Fruit fly (Drosophila melanogaster) whole organism, embryonic: ENCODE measurements around the gene cac.

Source experiments
- ATbp ChIP-seq: fragments of 200-800 bp; sonication (Bioruptor generic); optimal IDR thresholded peaks from 2 replicates; lab custom pipeline; 2017; ENCODE audit warnings: missing biosample characterization, mild to moderate bottlenecking, missing genetic modification characterization, missing genetic modification reagents
- Abd-B ChIP-seq: fragments of 200-800 bp; sonication (Bioruptor generic); optimal IDR thresholded peaks from 2 replicates; lab custom pipeline; 2018; ENCODE audit warnings: missing biosample characterization, mild to moderate bottlenecking, missing genetic modification characterization, moderate library complexity
- Bteb2 ChIP-seq: fragments of 200-800 bp; sonication (Bioruptor generic); optimal IDR thresholded peaks from 2 replicates; lab custom pipeline; 2016; ENCODE audit warnings: missing biosample characterization, missing genetic modification characterization
- CG10209 ChIP-seq: fragments of 200-800 bp; sonication (Bioruptor generic); optimal IDR thresholded peaks from 3 replicates; lab custom pipeline; 2017; ENCODE audit warnings: missing biosample characterization, mild to moderate bottlenecking, missing genetic modification characterization, missing genetic modification reagents
- CG10267 ChIP-seq: fragments of 200-800 bp; sonication (Bioruptor generic); optimal IDR thresholded peaks from 2 replicates; lab custom pipeline; 2018; ENCODE audit warnings: missing biosample characterization, mild to moderate bottlenecking, missing genetic modification characterization, moderate library complexity
- CG10366 ChIP-seq: fragments of 200-800 bp; sonication (Bioruptor generic); IDR thresholded peaks from 2 replicates; pipeline ENCODE4 v1.3.6; 2022; ENCODE audit warnings: missing biosample characterization, missing genetic modification characterization
- CG11085 ChIP-seq: fragments of 200-800 bp; sonication (Bioruptor generic); IDR thresholded peaks from 2 replicates; pipeline ENCODE4 v1.3.6; 2022; ENCODE audit warnings: missing biosample characterization, missing genetic modification characterization
- CG11504 ChIP-seq: fragments of 200-800 bp; sonication (Bioruptor generic); optimal IDR thresholded peaks from 3 replicates; lab custom pipeline; 2019; ENCODE audit warnings: missing biosample characterization, mild to moderate bottlenecking, missing genetic modification characterization, moderate library complexity
- CG12942 ChIP-seq: fragments of 200-800 bp; sonication (Bioruptor generic); optimal IDR thresholded peaks from 3 replicates; lab custom pipeline; 2016; ENCODE audit warnings: missing biosample characterization, missing genetic modification characterization
- CG13775 ChIP-seq: fragments of 200-800 bp; sonication (Bioruptor generic); optimal IDR thresholded peaks from 3 replicates; lab custom pipeline; 2017; ENCODE audit warnings: missing biosample characterization, mild to moderate bottlenecking, missing genetic modification characterization
- CG1647 ChIP-seq: fragments of 200-800 bp; sonication (Bioruptor generic); optimal IDR thresholded peaks from 3 replicates; lab custom pipeline; 2016; ENCODE audit warnings: missing biosample characterization, missing genetic modification characterization
- CG17612 ChIP-seq: fragments of 200-800 bp; sonication (Bioruptor generic); IDR thresholded peaks from 2 replicates; pipeline ENCODE4 v1.3.6; 2022; ENCODE audit warnings: missing biosample characterization, missing genetic modification characterization
- CG18764 ChIP-seq: fragments of 200-800 bp; sonication (Bioruptor generic); optimal IDR thresholded peaks from 3 replicates; lab custom pipeline; 2016; ENCODE audit warnings: missing biosample characterization, missing genetic modification characterization
- CG2678 ChIP-seq: fragments of 200-800 bp; sonication (Bioruptor generic); optimal IDR thresholded peaks from 3 replicates; lab custom pipeline; 2019; ENCODE audit warnings: missing biosample characterization, mild to moderate bottlenecking, missing genetic modification characterization, moderate library complexity
- CG31388 ChIP-seq: fragments of 200-800 bp; sonication (Bioruptor generic); optimal IDR thresholded peaks from 2 replicates; lab custom pipeline; 2016; ENCODE audit warnings: missing biosample characterization, missing genetic modification characterization
- CG3163 ChIP-seq: fragments of 200-800 bp; sonication (Bioruptor generic); optimal IDR thresholded peaks from 3 replicates; lab custom pipeline; 2016; ENCODE audit warnings: missing biosample characterization, missing genetic modification characterization
- CG32767 ChIP-seq: fragments of 200-800 bp; sonication (Bioruptor generic); IDR thresholded peaks from 2 replicates; pipeline ENCODE4 v1.3.6; 2022; ENCODE audit warnings: missing biosample characterization, missing genetic modification characterization
- CG33213 ChIP-seq: fragments of 200-800 bp; sonication (Bioruptor generic); optimal IDR thresholded peaks from 3 replicates; lab custom pipeline; 2016; ENCODE audit warnings: missing biosample characterization, missing genetic modification characterization
- CG34224 ChIP-seq: fragments of 200-800 bp; sonication (Bioruptor generic); IDR thresholded peaks from 3 replicates; pipeline ENCODE4 v1.3.6; 2022; ENCODE audit warnings: missing biosample characterization, missing genetic modification characterization; ENCODE audit not compliant: partially characterized antibody
- CG4328 ChIP-seq: fragments of 200-800 bp; sonication (Bioruptor generic); optimal IDR thresholded peaks from 3 replicates; lab custom pipeline; 2017; ENCODE audit warnings: missing biosample characterization, missing genetic modification reagents, missing genetic modification characterization
- CG4424 ChIP-seq: fragments of 200-800 bp; sonication (Bioruptor generic); optimal IDR thresholded peaks from 3 replicates; lab custom pipeline; 2016; ENCODE audit warnings: missing biosample characterization, missing genetic modification characterization
- CG4617 ChIP-seq: fragments of 200-800 bp; sonication (Bioruptor generic); optimal IDR thresholded peaks from 3 replicates; lab custom pipeline; 2016; ENCODE audit warnings: missing biosample characterization, missing genetic modification characterization, borderline replicate concordance
- CG5245 ChIP-seq: fragments of 200-800 bp; sonication (Bioruptor generic); optimal IDR thresholded peaks from 3 replicates; lab custom pipeline; 2016; ENCODE audit warnings: missing biosample characterization, missing genetic modification characterization
- CG6272 ChIP-seq: fragments of 200-800 bp; sonication (Bioruptor generic); IDR thresholded peaks from 2 replicates; pipeline ENCODE4 v1.3.6; 2022; ENCODE audit warnings: missing biosample characterization, missing genetic modification characterization
- CG7271 ChIP-seq: fragments of 200-800 bp; sonication (Bioruptor generic); optimal IDR thresholded peaks from 2 replicates; lab custom pipeline; 2018; ENCODE audit warnings: missing biosample characterization, mild to moderate bottlenecking, missing genetic modification characterization, moderate library complexity
- CG7745 ChIP-seq: fragments of 200-800 bp; sonication (Bioruptor generic); optimal IDR thresholded peaks from 2 replicates; lab custom pipeline; 2018; ENCODE audit warnings: missing biosample characterization, mild to moderate bottlenecking, missing genetic modification characterization, moderate library complexity
- CG8388 ChIP-seq: fragments of 200-800 bp; sonication (Bioruptor generic); optimal IDR thresholded peaks from 2 replicates; lab custom pipeline; 2019; ENCODE audit warnings: missing biosample characterization, mild to moderate bottlenecking, missing genetic modification characterization, moderate library complexity
- Ets65A ChIP-seq: fragments of 200-800 bp; sonication (Bioruptor generic); peaks from one replicate; lab custom pipeline; 2016; ENCODE audit warnings: missing biosample characterization, missing genetic modification characterization
- Fer2 ChIP-seq: fragments of 200-800 bp; sonication (Bioruptor generic); optimal IDR thresholded peaks from 2 replicates; lab custom pipeline; 2018; ENCODE audit warnings: missing biosample characterization, mild to moderate bottlenecking, missing genetic modification characterization, moderate library complexity
- MBD-R2 ChIP-seq: fragments of 200-800 bp; sonication (Bioruptor generic); IDR thresholded peaks from 2 replicates; pipeline ENCODE4 v1.3.6; 2022; ENCODE audit warnings: missing biosample characterization, missing genetic modification characterization
- NFAT ChIP-seq: fragments of 200-800 bp; sonication (Bioruptor generic); IDR thresholded peaks from 2 replicates; pipeline ENCODE4 v1.3.6; 2022; ENCODE audit warnings: missing biosample characterization, missing genetic modification characterization
- Six4 ChIP-seq: fragments of 200-800 bp; sonication (Bioruptor generic); optimal IDR thresholded peaks from 2 replicates; lab custom pipeline; 2016; ENCODE audit warnings: missing biosample characterization, missing genetic modification characterization
- Ssrp ChIP-seq: fragments of 200-800 bp; sonication (Bioruptor generic); optimal IDR thresholded peaks from 2 replicates; lab custom pipeline; 2018; ENCODE audit warnings: missing biosample characterization, mild to moderate bottlenecking, missing genetic modification characterization, moderate library complexity
- ash1 ChIP-seq: fragments of 200-800 bp; sonication (Bioruptor generic); optimal IDR thresholded peaks from 2 replicates; lab custom pipeline; 2018; ENCODE audit warnings: missing biosample characterization, mild to moderate bottlenecking, missing genetic modification characterization
- cas ChIP-seq: fragments of 200-800 bp; sonication (Bioruptor generic); IDR thresholded peaks from 2 replicates; pipeline ENCODE4 v1.3.6; 2022; ENCODE audit warnings: missing biosample characterization, missing genetic modification characterization
- croc ChIP-seq: fragments of 200-800 bp; sonication (Bioruptor generic); conservative IDR thresholded peaks from 3 replicates; pipeline ENCODE4 v1.3.6; 2022; ENCODE audit warnings: missing biosample characterization, missing genetic modification characterization
- dmrt11E ChIP-seq: fragments of 200-800 bp; sonication (Bioruptor generic); optimal IDR thresholded peaks from 3 replicates; lab custom pipeline; 2018; ENCODE audit warnings: missing biosample characterization, mild to moderate bottlenecking, missing genetic modification characterization, moderate library complexity
- gfzf ChIP-seq: fragments of 200-800 bp; sonication (Bioruptor generic); optimal IDR thresholded peaks from 2 replicates; lab custom pipeline; 2016; ENCODE audit warnings: missing biosample characterization, mild to moderate bottlenecking, missing genetic modification characterization, moderate library complexity
- gro ChIP-seq: fragments of 200-800 bp; sonication (Bioruptor generic); optimal IDR thresholded peaks from 2 replicates; lab custom pipeline; 2016; ENCODE audit warnings: missing biosample characterization, missing genetic modification characterization
- mirr ChIP-seq: fragments of 200-800 bp; sonication (Bioruptor generic); optimal IDR thresholded peaks from 3 replicates; lab custom pipeline; 2018; ENCODE audit warnings: missing biosample characterization, mild to moderate bottlenecking, missing genetic modification characterization
- nmo ChIP-seq: fragments of 200-800 bp; sonication (Bioruptor generic); optimal IDR thresholded peaks from 2 replicates; lab custom pipeline; 2018; ENCODE audit warnings: missing biosample characterization, mild to moderate bottlenecking, missing genetic modification characterization, moderate library complexity
- onecut ChIP-seq: fragments of 200-800 bp; sonication (Bioruptor generic); IDR thresholded peaks from 2 replicates; pipeline ENCODE4 v1.3.6; 2022; ENCODE audit warnings: missing biosample characterization, missing genetic modification characterization
- org-1 ChIP-seq: fragments of 200-800 bp; sonication (Bioruptor generic); optimal IDR thresholded peaks from 2 replicates; lab custom pipeline; 2017; ENCODE audit warnings: missing biosample characterization, missing genetic modification characterization
- pho ChIP-seq: fragments of 200-800 bp; sonication (Bioruptor generic); optimal IDR thresholded peaks from 2 replicates; lab custom pipeline; 2016; ENCODE audit warnings: missing biosample characterization, missing genetic modification characterization
- phol ChIP-seq: fragments of 200-800 bp; sonication (Bioruptor generic); optimal IDR thresholded peaks from 3 replicates; lab custom pipeline; 2018; ENCODE audit warnings: missing biosample characterization, mild to moderate bottlenecking, missing genetic modification characterization, moderate library complexity
- pita ChIP-seq: fragments of 200-800 bp; sonication (Bioruptor generic); optimal IDR thresholded peaks from 2 replicates; lab custom pipeline; 2017; ENCODE audit warnings: missing biosample characterization, mild to moderate bottlenecking, missing genetic modification characterization
- ranshi ChIP-seq: fragments of 200-800 bp; sonication (Bioruptor generic); IDR thresholded peaks from 2 replicates; pipeline ENCODE4 v1.3.6; 2022; ENCODE audit warnings: missing biosample characterization, missing genetic modification characterization
- row ChIP-seq: fragments of 200-800 bp; sonication (Bioruptor generic); IDR thresholded peaks from 3 replicates; pipeline ENCODE4 v1.3.6; 2022; ENCODE audit warnings: missing biosample characterization, missing genetic modification characterization
- schlank ChIP-seq: fragments of 200-800 bp; sonication (Bioruptor generic); optimal IDR thresholded peaks from 2 replicates; lab custom pipeline; 2018; ENCODE audit warnings: missing biosample characterization, mild to moderate bottlenecking, missing genetic modification characterization
- twi ChIP-seq: fragments of 200-800 bp; optimal IDR thresholded peaks from 2 replicates; lab custom pipeline; 2019; ENCODE audit warnings: missing biosample characterization, mild to moderate bottlenecking, missing genetic modification characterization, moderate library complexity
- vvl ChIP-seq: fragments of 200-800 bp; sonication (Bioruptor generic); IDR thresholded peaks from 2 replicates; pipeline ENCODE4 v1.3.6; 2022; ENCODE audit warnings: missing biosample characterization, missing genetic modification characterization

cac gene

dm6 chrX:11920959-11921358, 63.9 kb downstream of the cac start (continued):
- TF ChIP-seq CG31388 (peak; percentile 28), gfzf (GFP tag; lab: Kevin White, UChicago) (no peak), nmo (GFP tag; lab: Kevin White, UChicago) (peak; percentile 97), org-1 (GFP tag; lab: Kevin White, UChicago) (peak; percentile 84), ash1 (GFP tag; lab: Kevin White, UChicago) (no peak), NFAT (peak; percentile 62), pho (GFP tag; lab: Kevin White, UChicago) (peak; percentile 72), row (peak; percentile 92), vvl (GFP tag; lab: Robert Waterston, UW) (peak; percentile 91), CG34224 (GFP tag; lab: Robert Waterston, UW) (no peak), CG18764 (GFP tag; lab: Kevin White, UChicago) (peak; percentile 74), pita (GFP tag; lab: Kevin White, UChicago) (no peak), CG2678 (peak; percentile 97), croc (peak; percentile 87), CG17612 (GFP tag; lab: Robert Waterston, UW) (peak; percentile 62), twi (tag; lab: Kevin White, UChicago) (peak; percentile 82), Bteb2 (GFP tag; lab: Kevin White, UChicago) (peak; percentile 61), CG4617 (GFP tag; lab: Kevin White, UChicago) (peak; percentile 46), CG1647 (peak; percentile 41), gro (GFP tag; lab: Kevin White, UChicago) (peak; percentile 56), CG11504 (peak; percentile 94), mirr (GFP tag; lab: Kevin White, UChicago) (peak; percentile 52), ATbp (GFP tag; lab: Kevin White, UChicago) (peak; percentile 85), CG4328 (GFP tag; lab: Kevin White, UChicago) (peak; percentile 83), CG3163 (peak; percentile 34), schlank (tag; lab: Kevin White, UChicago) (peak; percentile 35), CG7271 (tag; lab: Kevin White, UChicago) (peak; percentile 8), ranshi (GFP tag; lab: Robert Waterston, UW) (peak; percentile 80), CG8388 (GFP tag; lab: Kevin White, UChicago) (peak; percentile 90), CG33213 (peak; percentile 29), CG6272 (GFP tag; lab: Robert Waterston, UW) (peak; percentile 81), CG13775 (peak; percentile 81), CG10267 (tag; lab: Kevin White, UChicago) (peak; percentile 88), onecut (GFP tag; lab: Robert Waterston, UW) (peak; percentile 77), CG32767 (GFP tag; lab: Robert Waterston, UW) (peak; percentile 87), MBD-R2 (peak; percentile 28; the same call in 1 of the 2 replicates), Ets65A (peak; percentile 94), Abd-B (GFP tag; lab: Kevin White, UChicago) (peak; percentile 90), CG11085 (peak; percentile 59; the same call in 1 of the 2 replicates), Ssrp (peak; percentile 92), CG5245 (GFP tag; lab: Kevin White, UChicago) (peak; percentile 64), dmrt11E (tag; lab: Kevin White, UChicago) (peak; percentile 81), CG7745 (tag; lab: Kevin White, UChicago) (no peak), Fer2 (peak; percentile 78), phol (tag; lab: Kevin White, UChicago) (peak; percentile 93), CG12942 (GFP tag; lab: Kevin White, UChicago) (peak; percentile 72), Six4 (GFP tag; lab: Kevin White, UChicago) (peak; percentile 81), CG10366 (peak; percentile 72), cas (GFP tag; lab: Robert Waterston, UW) (peak; percentile 80), CG10209 (peak; percentile 88), CG4424 (peak; percentile 88)
